Fruit fly (Drosophila melanogaster): ENCODE measurements around the gene CG17270.

DNA sequence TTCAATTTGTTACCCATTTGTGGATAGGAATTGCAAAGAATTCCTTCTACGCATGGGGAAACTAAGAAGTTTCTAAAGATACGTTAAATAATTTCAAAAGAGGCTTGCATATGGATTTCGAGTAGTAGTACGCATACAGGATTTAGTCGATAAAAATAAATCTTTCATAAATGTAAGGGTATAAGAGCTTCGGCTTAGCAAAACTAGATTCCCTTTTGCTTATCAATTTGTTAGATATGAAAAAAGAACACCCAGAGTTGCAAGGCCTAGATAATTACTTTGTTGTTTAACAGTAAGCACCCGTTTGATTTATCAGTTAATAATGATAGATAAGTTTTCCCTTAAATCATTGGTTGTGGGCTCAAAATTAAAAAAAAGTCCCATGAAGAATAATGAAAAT, 26.8 kb upstream of the CG17270 start:
- TF ChIP-seq CG8478 (optimal IDR thresholded peaks at IDR 0.05) = no peak
- TF ChIP-seq CTCF (optimal IDR thresholded peaks at IDR 0.05) = no peak
